Worm (Caenorhabditis elegans) whole organism, L2 larva: Measurements from ENCODE around the gene sma-1.

Experiments used
- C34F6.9 ChIP-seq: fragments of 150-350 bp; optimal IDR thresholded peaks from 2 replicates; lab custom pipeline; 2014; ENCODE audit warnings: missing biosample characterization, missing genetic modification characterization
- F13H6.1 ChIP-seq: sonication (generic microtip); optimal IDR thresholded peaks from 2 replicates; lab custom pipeline; 2016; ENCODE audit warnings: missing genetic modification characterization, missing compliant biosample characterization
- R02D3.7 ChIP-seq: fragments of 150-350 bp; optimal IDR thresholded peaks from 2 replicates; lab custom pipeline; 2014; ENCODE audit warnings: missing biosample characterization, missing genetic modification characterization
- Y55F3AM.14 ChIP-seq: fragments of 200-800 bp; sonication (Bioruptor generic); optimal IDR thresholded peaks from 2 replicates; lab custom pipeline; 2018; ENCODE audit warnings: mild to moderate bottlenecking, missing genetic modification characterization, missing compliant biosample characterization
- ZK546.5 ChIP-seq: sonication (generic microtip); optimal IDR thresholded peaks from 2 replicates; lab custom pipeline; 2017; ENCODE audit warnings: missing biosample characterization, missing genetic modification characterization
- alr-1 ChIP-seq: fragments of 150-350 bp; optimal IDR thresholded peaks from 2 replicates; lab custom pipeline; 2014; ENCODE audit warnings: missing biosample characterization, missing genetic modification characterization
- aly-2 ChIP-seq: fragments of 150-350 bp; optimal IDR thresholded peaks from 2 replicates; lab custom pipeline; 2014; ENCODE audit warnings: missing biosample characterization, missing genetic modification characterization
- blmp-1 ChIP-seq: sonication (generic microtip); optimal IDR thresholded peaks from 2 replicates; lab custom pipeline; 2017; ENCODE audit warnings: missing genetic modification characterization, mild to moderate bottlenecking, missing compliant biosample characterization, antibody characterized with exemption, moderate library complexity; ENCODE audit not compliant: insufficient read depth
- ceh-16 ChIP-seq: fragments of 150-350 bp; optimal IDR thresholded peaks from 2 replicates; lab custom pipeline; 2014; ENCODE audit warnings: missing biosample characterization, missing genetic modification characterization
- crh-2 ChIP-seq: sonication (generic microtip); optimal IDR thresholded peaks from 2 replicates; lab custom pipeline; 2017; ENCODE audit warnings: missing biosample characterization, missing genetic modification characterization
- egl-27 ChIP-seq: sonication (generic microtip); optimal IDR thresholded peaks from 3 replicates; lab custom pipeline; 2017; ENCODE audit warnings: missing biosample characterization, missing genetic modification reagents, missing genetic modification characterization
- elt-1 ChIP-seq: fragments of 150-350 bp; optimal IDR thresholded peaks from 2 replicates; lab custom pipeline; 2014; ENCODE audit warnings: missing biosample characterization, missing genetic modification characterization
- elt-3 ChIP-seq: sonication (generic microtip); optimal IDR thresholded peaks from 2 replicates; lab custom pipeline; 2017; ENCODE audit warnings: missing biosample characterization, missing genetic modification characterization
- fos-1 ChIP-seq: fragments of 150-350 bp; optimal IDR thresholded peaks from 2 replicates; lab custom pipeline; 2014; ENCODE audit warnings: missing biosample characterization, missing genetic modification characterization
- lin-11 ChIP-seq: fragments of 150-350 bp; sonication (generic microtip); optimal IDR thresholded peaks from 2 replicates; lab custom pipeline; 2014; ENCODE audit warnings: missing biosample characterization, missing genetic modification characterization, inconsistent platforms, mixed read lengths
- lin-13 ChIP-seq: fragments of 150-350 bp; optimal IDR thresholded peaks from 2 replicates; lab custom pipeline; 2014; ENCODE audit warnings: missing biosample characterization, missing genetic modification reagents, missing genetic modification characterization
- lin-39 ChIP-seq: fragments of 150-350 bp; optimal IDR thresholded peaks from 2 replicates; lab custom pipeline; 2014; ENCODE audit warnings: missing biosample characterization, missing genetic modification reagents, missing genetic modification characterization
- lsy-2 ChIP-seq, 2 experiments: fragments of 150-350 bp in 1 of 2; sonication (generic microtip) in 1 of 2; optimal IDR thresholded peaks; 2 replicates each; lab custom pipeline; 2014 to 2017; ENCODE audit warnings: missing biosample characterization in 2 of 2, missing genetic modification characterization in 2 of 2
- mab-5 ChIP-seq: fragments of 150-350 bp; optimal IDR thresholded peaks from 2 replicates; lab custom pipeline; 2014; ENCODE audit warnings: missing biosample characterization, missing genetic modification characterization
- mbf-1 ChIP-seq: sonication (generic microtip); optimal IDR thresholded peaks from 2 replicates; lab custom pipeline; 2017; ENCODE audit warnings: missing biosample characterization, missing genetic modification characterization
- mdl-1 ChIP-seq, 2 experiments: fragments of 150-350 bp in 1 of 2; sonication (generic microtip) in 1 of 2; optimal IDR thresholded peaks; 2 replicates each; lab custom pipeline; 2017; ENCODE audit warnings: missing biosample characterization in 2 of 2, missing genetic modification characterization in 2 of 2
- nhr-10 ChIP-seq: sonication (generic microtip); optimal IDR thresholded peaks from 2 replicates; lab custom pipeline; 2017; ENCODE audit warnings: missing biosample characterization, missing genetic modification characterization
- nhr-11 ChIP-seq: fragments of 150-350 bp; optimal IDR thresholded peaks from 2 replicates; lab custom pipeline; 2014; ENCODE audit warnings: missing biosample characterization, missing genetic modification characterization
- nhr-12 ChIP-seq: fragments of 150-350 bp; optimal IDR thresholded peaks from 2 replicates; lab custom pipeline; 2014; ENCODE audit warnings: missing biosample characterization, missing genetic modification characterization
- nhr-129 ChIP-seq: fragments of 150-350 bp; optimal IDR thresholded peaks from 2 replicates; lab custom pipeline; 2014; ENCODE audit warnings: missing biosample characterization, missing genetic modification characterization
- nhr-21 ChIP-seq: fragments of 150-350 bp; optimal IDR thresholded peaks from 2 replicates; lab custom pipeline; 2014; ENCODE audit warnings: missing biosample characterization, missing genetic modification characterization
- nhr-23 ChIP-seq: fragments of 150-350 bp; optimal IDR thresholded peaks from 2 replicates; lab custom pipeline; 2014; ENCODE audit warnings: missing biosample characterization, missing genetic modification reagents, missing genetic modification characterization
- nhr-25 ChIP-seq: fragments of 150-350 bp; sonication (generic microtip); optimal IDR thresholded peaks from 3 replicates; lab custom pipeline; 2014; ENCODE audit warnings: missing biosample characterization, missing genetic modification characterization
- nhr-6 ChIP-seq: fragments of 150-350 bp; optimal IDR thresholded peaks from 2 replicates; lab custom pipeline; 2014; ENCODE audit warnings: missing biosample characterization, missing genetic modification characterization
- nhr-77 ChIP-seq: fragments of 150-350 bp; optimal IDR thresholded peaks from 2 replicates; lab custom pipeline; 2014; ENCODE audit warnings: missing biosample characterization, missing genetic modification characterization
- sem-4 ChIP-seq: fragments of 150-350 bp; optimal IDR thresholded peaks from 2 replicates; lab custom pipeline; 2014; ENCODE audit warnings: missing biosample characterization, missing genetic modification reagents, missing genetic modification characterization
- skn-1 ChIP-seq: sonication (generic microtip); optimal IDR thresholded peaks from 2 replicates; lab custom pipeline; 2017; ENCODE audit warnings: missing biosample characterization, missing genetic modification characterization
- sma-3 ChIP-seq: sonication (generic microtip); optimal IDR thresholded peaks from 2 replicates; lab custom pipeline; 2016; ENCODE audit warnings: missing genetic modification reagents, missing genetic modification characterization, missing compliant biosample characterization
- sma-9 ChIP-seq, 2 experiments: fragments of 150-350 bp in 1 of 2; sonication (generic microtip) in 1 of 2; optimal IDR thresholded peaks; 2 replicates each; lab custom pipeline; 2014 to 2016; ENCODE audit warnings: missing genetic modification characterization in 2 of 2, mild to moderate bottlenecking in 1 of 2, missing biosample characterization in 1 of 2, missing compliant biosample characterization in 1 of 2, missing genetic modification reagents in 1 of 2, moderate library complexity in 1 of 2
- snpc-4 ChIP-seq: fragments of 150-350 bp; optimal IDR thresholded peaks from 2 replicates; lab custom pipeline; 2014; ENCODE audit warnings: missing biosample characterization, missing genetic modification characterization
- unc-39 ChIP-seq: fragments of 150-350 bp; optimal IDR thresholded peaks from 2 replicates; lab custom pipeline; 2014; ENCODE audit warnings: missing biosample characterization, missing genetic modification characterization
- unc-55 ChIP-seq: fragments of 150-350 bp; sonication (generic microtip); optimal IDR thresholded peaks from 3 replicates; lab custom pipeline; 2014; ENCODE audit warnings: missing biosample characterization, missing genetic modification reagents, missing genetic modification characterization
- unc-62 ChIP-seq: fragments of 150-350 bp; optimal IDR thresholded peaks from 2 replicates; lab custom pipeline; 2014; ENCODE audit warnings: missing biosample characterization, missing genetic modification reagents, missing genetic modification characterization
- zag-1 ChIP-seq: fragments of 150-350 bp; optimal IDR thresholded peaks from 2 replicates; lab custom pipeline; 2014; ENCODE audit warnings: missing biosample characterization, missing genetic modification characterization
- ztf-1 ChIP-seq: fragments of 200-800 bp; sonication (Bioruptor generic); conservative IDR thresholded peaks from 2 replicates; pipeline ENCODE4 v1.3.6; 2022; ENCODE audit warnings: missing genetic modification characterization, missing compliant biosample characterization
- ztf-11 ChIP-seq: sonication (generic microtip); optimal IDR thresholded peaks from 2 replicates; lab custom pipeline; 2017; ENCODE audit warnings: missing biosample characterization, missing genetic modification characterization

sma-1 gene

DNA sequence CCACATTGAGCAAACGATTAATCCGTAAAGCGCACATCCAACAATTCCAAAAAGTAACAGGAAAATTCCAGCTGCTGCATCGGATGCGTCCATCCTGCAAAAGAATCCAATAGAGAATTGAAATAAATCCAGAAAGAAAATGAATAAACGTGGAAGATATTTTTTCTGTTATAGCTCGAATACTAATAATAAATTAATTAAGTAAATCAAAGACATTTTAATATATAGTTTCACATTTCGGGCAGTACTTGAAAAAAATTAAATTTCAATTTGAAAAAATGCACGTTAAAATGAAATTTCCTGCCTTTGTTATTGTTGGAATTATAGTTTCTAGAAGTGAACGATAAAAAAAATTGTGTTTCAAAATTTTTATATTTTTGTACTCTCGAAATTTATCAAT, 31.1 kb upstream of the sma-1 start, which contains the start of gene R13H4.7:
Gene R13H4.7 (minus strand): TSS at position 101 of the 400 bp plus-strand sequence.
- TF ChIP-seq ceh-16 (tag; lab: Kevin White, UChicago) = no peak
- no peak for TF ChIP-seq nhr-77 (tag; lab: Kevin White, UChicago)
- TF ChIP-seq blmp-1 = no peak
- TF ChIP-seq nhr-21 (tag; lab: Kevin White, UChicago) = no peak
- no peak for TF ChIP-seq nhr-12 (tag; lab: Kevin White, UChicago)
- TF ChIP-seq lin-39 (tag; lab: Kevin White, UChicago) = no peak
- TF ChIP-seq crh-2 (tag; lab: Kevin White, UChicago) = no peak
- no peak for TF ChIP-seq lin-13 (GFP tag; lab: Kevin White, UChicago)
- no peak for TF ChIP-seq ZK546.5
- no peak for TF ChIP-seq zag-1
- no peak for TF ChIP-seq skn-1 (tag; lab: Kevin White, UChicago)
- no peak for TF ChIP-seq lin-11 (tag; lab: Kevin White, UChicago)
- TF ChIP-seq mdl-1 (tag; optimal IDR thresholded peaks at IDR 0.05; lab: Kevin White, UChicago) = no peak
- TF ChIP-seq snpc-4 = no peak
- TF ChIP-seq ztf-1 = no peak
- no peak for TF ChIP-seq nhr-11 (tag; lab: Kevin White, UChicago)
- no peak for TF ChIP-seq sma-9 (GFP tag; optimal IDR thresholded peaks at IDR 0.05; lab: Kevin White, UChicago)
- no peak for TF ChIP-seq sma-9 (tag; optimal IDR thresholded peaks at IDR 0.05; lab: Kevin White, UChicago)
- TF ChIP-seq mab-5 = no peak
- TF ChIP-seq sem-4 (tag; lab: Kevin White, UChicago) = no peak
- TF ChIP-seq Y55F3AM.14 (GFP tag; lab: Kevin White, UChicago) = no peak

DNA sequence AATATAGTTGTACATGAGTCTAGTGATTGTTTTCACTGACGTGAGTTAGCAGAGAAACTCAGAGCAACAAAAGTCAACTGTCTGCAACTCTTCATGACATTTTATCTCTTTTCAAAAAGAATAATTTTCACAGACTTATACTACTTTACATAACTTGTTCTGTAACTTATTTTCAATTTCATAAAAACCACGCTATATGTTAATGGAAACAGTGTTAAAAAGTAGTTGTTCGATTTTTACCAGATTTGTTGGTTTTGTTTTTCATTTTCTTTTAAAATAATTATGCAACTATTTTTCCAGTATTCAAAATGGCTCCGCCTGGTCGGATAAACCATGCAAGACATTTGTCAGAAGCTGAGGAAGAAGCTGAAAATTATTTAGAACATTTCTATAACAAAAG, 24.2 kb upstream of the sma-1 start, which contains the start of gene sulp-4:
Gene sulp-4 (plus strand): TSS at position 301 of the 400 bp plus-strand sequence.
- TF ChIP-seq nhr-23 (tag; lab: Kevin White, UChicago) = no peak
- TF ChIP-seq ztf-11 (tag; lab: Kevin White, UChicago) = no peak
- TF ChIP-seq egl-27 (tag; lab: Kevin White, UChicago) = no peak
- TF ChIP-seq skn-1 (tag; lab: Kevin White, UChicago) = no peak
- TF ChIP-seq nhr-77 (tag; lab: Kevin White, UChicago) = no peak
- TF ChIP-seq blmp-1 = no peak
- TF ChIP-seq sem-4 (tag; lab: Kevin White, UChicago) = no peak
- no peak for TF ChIP-seq nhr-12 (tag; lab: Kevin White, UChicago)
- TF ChIP-seq R02D3.7 (tag; lab: Kevin White, UChicago) = no peak
- TF ChIP-seq sma-3 (GFP tag; lab: Kevin White, UChicago) = no peak
- no peak for TF ChIP-seq F13H6.1
- TF ChIP-seq Y55F3AM.14 (GFP tag; lab: Kevin White, UChicago) = no peak
- TF ChIP-seq unc-55 (GFP tag; lab: Kevin White, UChicago) = no peak
- TF ChIP-seq ztf-1 = no peak
- TF ChIP-seq lin-39 (tag; lab: Kevin White, UChicago) = no peak
- no peak for TF ChIP-seq alr-1 (tag; lab: Kevin White, UChicago)
- no peak for TF ChIP-seq nhr-129 (tag; lab: Kevin White, UChicago)
- TF ChIP-seq C34F6.9 (tag; lab: Kevin White, UChicago) = no peak
- no peak for TF ChIP-seq fos-1 (tag; lab: Kevin White, UChicago)
- no peak for TF ChIP-seq elt-3
- TF ChIP-seq, all 48 proteins: peak for 0

- TF ChIP-seq mab-5 (no peak), sem-4 (tag; lab: Kevin White, UChicago) (no peak), nhr-6 (tag; lab: Kevin White, UChicago) (no peak), nhr-12 (tag; lab: Kevin White, UChicago) (no peak), ztf-11 (tag; lab: Kevin White, UChicago) (no peak), unc-62 (GFP tag; lab: Kevin White, UChicago) (no peak), unc-39 (tag; lab: Kevin White, UChicago) (no peak), sma-3 (GFP tag; lab: Kevin White, UChicago) (no peak), elt-1 (tag; lab: Kevin White, UChicago) (no peak), nhr-77 (tag; lab: Kevin White, UChicago) (no peak), aly-2 (tag; lab: Kevin White, UChicago) (no peak), nhr-10 (tag; lab: Kevin White, UChicago) (no peak), mbf-1 (tag; lab: Kevin White, UChicago) (no peak), nhr-11 (tag; lab: Kevin White, UChicago) (no peak), egl-27 (tag; lab: Kevin White, UChicago) (no peak), nhr-129 (tag; lab: Kevin White, UChicago) (no peak), nhr-25 (tag; lab: Kevin White, UChicago) (no peak), lsy-2 (tag; optimal IDR thresholded peaks at IDR 0.05; lab: Kevin White, UChicago) (no peak)
Observed at ce11 chrV:11876657-11877056, 22.6 kb upstream of the sma-1 start.
